Worm (Caenorhabditis elegans) whole organism, L1 larva: ENCODE results near the gene asd-1.
A peak's percentile ranks its signal among the peaks of the same experiment; 100 is the strongest.

ENCODE experiments used
- C16A3.4 ChIP-seq: fragments of 150-350 bp; optimal IDR thresholded peaks from 2 replicates; lab custom pipeline; 2014; ENCODE audit warnings: missing biosample characterization, missing genetic modification characterization
- aly-2 ChIP-seq: fragments of 150-350 bp; optimal IDR thresholded peaks from 2 replicates; lab custom pipeline; 2014; ENCODE audit warnings: missing biosample characterization, missing genetic modification characterization
- ama-1 ChIP-seq: fragments of 150-350 bp; optimal IDR thresholded peaks from 2 replicates; lab custom pipeline; 2014
- blmp-1 ChIP-seq: fragments of 150-350 bp; optimal IDR thresholded peaks from 2 replicates; lab custom pipeline; 2014; ENCODE audit warnings: missing biosample characterization, missing genetic modification characterization
- ceh-63 ChIP-seq: fragments of 200-800 bp; sonication (Bioruptor generic); optimal IDR thresholded peaks from 2 replicates; lab custom pipeline; 2018; ENCODE audit warnings: mild to moderate bottlenecking, missing genetic modification characterization, missing compliant biosample characterization
- ceh-8 ChIP-seq: fragments of 200-800 bp; sonication (Bioruptor generic); optimal IDR thresholded peaks from 2 replicates; lab custom pipeline; 2018; ENCODE audit warnings: mild to moderate bottlenecking, missing genetic modification characterization, moderate library complexity, missing compliant biosample characterization
- ceh-90 ChIP-seq: sonication (generic microtip); optimal IDR thresholded peaks from 2 replicates; lab custom pipeline; 2016; ENCODE audit warnings: missing genetic modification characterization, missing compliant biosample characterization
- ces-1 ChIP-seq: fragments of 150-350 bp; optimal IDR thresholded peaks from 2 replicates; lab custom pipeline; 2014; ENCODE audit warnings: missing biosample characterization, missing genetic modification reagents, missing genetic modification characterization
- dpl-1 ChIP-seq, 3 experiments: fragments of 150-350 bp in 2 of 3; sonication (generic microtip) in 1 of 3; optimal IDR thresholded peaks; 2 replicates each; lab custom pipeline; 2014 to 2017; ENCODE audit warnings: missing biosample characterization in 3 of 3, missing genetic modification characterization in 3 of 3, missing genetic modification reagents in 3 of 3
- dsc-1 ChIP-seq: sonication (generic microtip); optimal IDR thresholded peaks from 2 replicates; lab custom pipeline; 2016; ENCODE audit warnings: mild to moderate bottlenecking, missing genetic modification characterization, missing compliant biosample characterization
- efl-3 ChIP-seq: fragments of 200-800 bp; sonication (Bioruptor generic); optimal IDR thresholded peaks from 2 replicates; lab custom pipeline; 2018; ENCODE audit warnings: mild to moderate bottlenecking, missing genetic modification characterization, missing compliant biosample characterization
- egl-13 ChIP-seq: sonication (generic microtip); optimal IDR thresholded peaks from 2 replicates; lab custom pipeline; 2016; ENCODE audit warnings: missing genotype, missing genetic modification reagents, missing genetic modification characterization, missing compliant biosample characterization
- elt-2 ChIP-seq: sonication (generic microtip); optimal IDR thresholded peaks from 2 replicates; lab custom pipeline; 2016; ENCODE audit warnings: missing genetic modification characterization, mild to moderate bottlenecking, inconsistent platforms, missing compliant biosample characterization, missing genetic modification reagents
- ets-5 ChIP-seq: fragments of 200-800 bp; sonication (Bioruptor generic); IDR thresholded peaks from 2 replicates; pipeline ENCODE4 v1.3.6; 2022; ENCODE audit warnings: missing genetic modification characterization, missing compliant biosample characterization
- fkh-10 ChIP-seq: sonication (generic microtip); optimal IDR thresholded peaks from 2 replicates; lab custom pipeline; 2017; ENCODE audit warnings: missing biosample characterization, missing genetic modification reagents, missing genetic modification characterization
- fkh-8 ChIP-seq: sonication (generic microtip); optimal IDR thresholded peaks from 2 replicates; lab custom pipeline; 2016; ENCODE audit warnings: mild to moderate bottlenecking, missing genetic modification characterization, missing compliant biosample characterization
- hlh-17 ChIP-seq: fragments of 200-800 bp; sonication (Bioruptor generic); optimal IDR thresholded peaks from 2 replicates; lab custom pipeline; 2018; ENCODE audit warnings: missing genetic modification characterization, mild to moderate bottlenecking, missing compliant biosample characterization, moderate library complexity, borderline replicate concordance
- hlh-4 ChIP-seq: sonication (generic microtip); optimal IDR thresholded peaks from 2 replicates; lab custom pipeline; 2016; ENCODE audit warnings: mild to moderate bottlenecking, missing genetic modification characterization, missing compliant biosample characterization
- hpl-2 ChIP-seq: fragments of 150-350 bp; optimal IDR thresholded peaks from 2 replicates; lab custom pipeline; 2014; ENCODE audit warnings: missing biosample characterization, missing genetic modification reagents, missing genetic modification characterization
- lin-15B ChIP-seq: fragments of 150-350 bp; sonication (generic microtip); optimal IDR thresholded peaks from 3 replicates; lab custom pipeline; 2014; ENCODE audit warnings: missing biosample characterization, missing genetic modification characterization
- lin-39 ChIP-seq: fragments of 150-350 bp; optimal IDR thresholded peaks from 2 replicates; lab custom pipeline; 2014; ENCODE audit warnings: missing biosample characterization, missing genetic modification reagents, missing genetic modification characterization
- mab-9 ChIP-seq: fragments of 200-800 bp; sonication (Bioruptor generic); IDR thresholded peaks from 2 replicates; pipeline ENCODE4 v1.3.6; 2022; ENCODE audit warnings: missing genetic modification reagents, missing genetic modification characterization, missing compliant biosample characterization
- mdl-1 ChIP-seq, 2 experiments: fragments of 150-350 bp; optimal IDR thresholded peaks; 2 replicates each; lab custom pipeline; 2014 to 2017; ENCODE audit warnings: missing biosample characterization in 2 of 2, missing genetic modification characterization in 2 of 2, inconsistent platforms in 1 of 2
- nhr-11 ChIP-seq: fragments of 150-350 bp; optimal IDR thresholded peaks from 2 replicates; lab custom pipeline; 2014; ENCODE audit warnings: missing biosample characterization, missing genetic modification characterization
- nhr-12 ChIP-seq: sonication (generic microtip); optimal IDR thresholded peaks from 2 replicates; lab custom pipeline; 2017; ENCODE audit warnings: missing biosample characterization, missing genetic modification characterization
- nhr-19 ChIP-seq: fragments of 200-800 bp; sonication (Bioruptor generic); conservative IDR thresholded peaks from 2 replicates; pipeline ENCODE4 v1.3.6; 2022; ENCODE audit warnings: missing genetic modification characterization, missing compliant biosample characterization
- nhr-237 ChIP-seq: fragments of 150-350 bp; optimal IDR thresholded peaks from 2 replicates; lab custom pipeline; 2014; ENCODE audit warnings: missing biosample characterization, missing genetic modification characterization
- nhr-47 ChIP-seq: sonication (generic microtip); optimal IDR thresholded peaks from 2 replicates; lab custom pipeline; 2016; ENCODE audit warnings: mild to moderate bottlenecking, missing genetic modification characterization, moderate library complexity, missing compliant biosample characterization
- nhr-76 ChIP-seq: sonication (generic microtip); optimal IDR thresholded peaks from 2 replicates; lab custom pipeline; 2017; ENCODE audit warnings: missing biosample characterization, missing genetic modification characterization
- nhr-77 ChIP-seq: fragments of 150-350 bp; optimal IDR thresholded peaks from 2 replicates; lab custom pipeline; 2014; ENCODE audit warnings: missing biosample characterization, missing genetic modification characterization
- nhr-84 ChIP-seq: sonication (generic microtip); optimal IDR thresholded peaks from 2 replicates; lab custom pipeline; 2017; ENCODE audit warnings: missing biosample characterization, missing genetic modification characterization
- nhr-90 ChIP-seq: sonication (generic microtip); optimal IDR thresholded peaks from 2 replicates; lab custom pipeline; 2016; ENCODE audit warnings: mild to moderate bottlenecking, missing genetic modification characterization, missing compliant biosample characterization; ENCODE audit not compliant: poor library complexity
- rnt-1 ChIP-seq: sonication (generic microtip); optimal IDR thresholded peaks from 2 replicates; lab custom pipeline; 2016; ENCODE audit warnings: mild to moderate bottlenecking, missing genetic modification characterization, moderate library complexity, missing compliant biosample characterization
- sox-4 ChIP-seq: sonication (generic microtip); optimal IDR thresholded peaks from 2 replicates; lab custom pipeline; 2016; ENCODE audit warnings: missing genetic modification characterization, missing compliant biosample characterization
- sptf-1 ChIP-seq: fragments of 150-350 bp; optimal IDR thresholded peaks from 2 replicates; lab custom pipeline; 2014; ENCODE audit warnings: missing biosample characterization, missing genetic modification characterization
- swsn-7 ChIP-seq: sonication (generic microtip); optimal IDR thresholded peaks from 2 replicates; lab custom pipeline; 2016; ENCODE audit warnings: missing genetic modification characterization, missing compliant biosample characterization
- tbx-2 ChIP-seq: sonication (generic microtip); optimal IDR thresholded peaks from 2 replicates; lab custom pipeline; 2016; ENCODE audit warnings: missing genetic modification characterization, missing compliant biosample characterization
- tlp-1 ChIP-seq: fragments of 150-350 bp; optimal IDR thresholded peaks from 2 replicates; lab custom pipeline; 2014; ENCODE audit warnings: missing biosample characterization, missing genetic modification characterization
- unc-130 ChIP-seq: fragments of 150-350 bp; optimal IDR thresholded peaks from 2 replicates; lab custom pipeline; 2017; ENCODE audit warnings: missing biosample characterization, missing genetic modification characterization, inconsistent platforms
- unc-62 ChIP-seq: fragments of 150-350 bp; optimal IDR thresholded peaks from 2 replicates; lab custom pipeline; 2014; ENCODE audit warnings: missing biosample characterization, missing genetic modification reagents, missing genetic modification characterization
- unc-98 ChIP-seq: fragments of 200-800 bp; sonication (Bioruptor generic); IDR thresholded peaks from 2 replicates; pipeline ENCODE4 v1.3.6; 2022; ENCODE audit warnings: missing genetic modification characterization, missing compliant biosample characterization
- xbp-1 ChIP-seq: sonication (generic microtip); optimal IDR thresholded peaks from 2 replicates; lab custom pipeline; 2016; ENCODE audit warnings: missing genetic modification characterization, missing compliant biosample characterization
- ztf-11 ChIP-seq, 2 experiments: sonication (generic microtip); optimal IDR thresholded peaks; 2 replicates each; lab custom pipeline; 2016 to 2017; ENCODE audit warnings: missing genetic modification characterization in 2 of 2, missing biosample characterization in 1 of 2, missing compliant biosample characterization in 1 of 2
- ztf-4 ChIP-seq: fragments of 150-350 bp; optimal IDR thresholded peaks from 2 replicates; lab custom pipeline; 2014; ENCODE audit warnings: missing biosample characterization, missing genetic modification characterization

asd-1 gene

ce11 chrIII:4195306-4196008, 1.6 kb upstream of the asd-1 start (continued):
- no peak for TF ChIP-seq ceh-90 (tag; lab: Kevin White, UChicago)
- TF ChIP-seq swsn-7: peak; percentile 21
- peak; percentile 63 for TF ChIP-seq nhr-90 (tag; lab: Kevin White, UChicago)
- TF ChIP-seq nhr-237: no peak
- TF ChIP-seq efl-3: no peak
- TF ChIP-seq nhr-76 (tag; lab: Kevin White, UChicago): no peak
- TF ChIP-seq elt-2 (tag; lab: Kevin White, UChicago): peak; percentile 60
- no peak for TF ChIP-seq egl-13 (tag; lab: Kevin White, UChicago)
- peak; percentile 95 for TF ChIP-seq ama-1 (lab: Kevin White, UChicago)
- peak; percentile 94 for TF ChIP-seq aly-2 (tag; lab: Kevin White, UChicago)
- no peak for TF ChIP-seq unc-62 (GFP tag; lab: Kevin White, UChicago)
- TF ChIP-seq ces-1 (GFP tag; lab: Kevin White, UChicago): no peak
- peak; percentile 53 for TF ChIP-seq rnt-1 (tag; lab: Kevin White, UChicago)
- TF ChIP-seq sptf-1 (tag; lab: Kevin White, UChicago): no peak
- peak; percentile 59 for TF ChIP-seq nhr-47 (tag; lab: Kevin White, UChicago)
- TF ChIP-seq tlp-1 (tag; lab: Kevin White, UChicago): no peak
- TF ChIP-seq dpl-1 (GFP tag; optimal IDR thresholded peaks at IDR 0.05; lab: Kevin White, UChicago): no peak
- TF ChIP-seq nhr-77 (tag; lab: Kevin White, UChicago): no peak
- no peak for TF ChIP-seq mab-9 (GFP tag; lab: Robert Waterston, UW)
- no peak for TF ChIP-seq lin-39 (tag; lab: Kevin White, UChicago)
- no peak for TF ChIP-seq ceh-63 (GFP tag; lab: Kevin White, UChicago)
- TF ChIP-seq ets-5: no peak
- TF ChIP-seq xbp-1 (tag; lab: Kevin White, UChicago): no peak
- TF ChIP-seq ztf-11 (tag; optimal IDR thresholded peaks at IDR 0.05; lab: Kevin White, UChicago): no peak
- peak; percentile 13 for TF ChIP-seq unc-130 (tag; lab: Kevin White, UChicago)
- peak; percentile 5 for TF ChIP-seq hlh-17 (GFP tag; lab: Kevin White, UChicago)
- peak; percentile 77 for TF ChIP-seq blmp-1
- no peak for TF ChIP-seq nhr-84 (tag; lab: Kevin White, UChicago)
- TF ChIP-seq hpl-2 (GFP tag; lab: Kevin White, UChicago): peak; percentile 39
- TF ChIP-seq dsc-1: peak; percentile 64
- TF ChIP-seq fkh-8 (tag; lab: Kevin White, UChicago): no peak
- TF ChIP-seq mdl-1 (tag; optimal IDR thresholded peaks at IDR 0.05; lab: Kevin White, UChicago): no peak
- peak; percentile 5 for TF ChIP-seq tbx-2
- no peak for TF ChIP-seq fkh-10 (GFP tag; lab: Kevin White, UChicago)
- peak; percentile 72 for TF ChIP-seq ztf-4 (tag; lab: Kevin White, UChicago)
- TF ChIP-seq nhr-12 (tag; lab: Kevin White, UChicago): no peak
- TF ChIP-seq lin-15B: no peak
- peak; percentile 60 for TF ChIP-seq nhr-19 (GFP tag; lab: Robert Waterston, UW)
- no peak for TF ChIP-seq unc-98
- TF ChIP-seq nhr-11 (tag; lab: Kevin White, UChicago): no peak
- TF ChIP-seq ceh-8 (GFP tag; lab: Kevin White, UChicago): peak; percentile 44
- peak; percentile 43 for TF ChIP-seq C16A3.4 (tag; lab: Kevin White, UChicago)
- TF ChIP-seq sox-4 (tag; lab: Kevin White, UChicago): no peak
- no peak for TF ChIP-seq hlh-4
